Worm (Caenorhabditis elegans): ENCODE results near the gene lin-37.

DNA sequence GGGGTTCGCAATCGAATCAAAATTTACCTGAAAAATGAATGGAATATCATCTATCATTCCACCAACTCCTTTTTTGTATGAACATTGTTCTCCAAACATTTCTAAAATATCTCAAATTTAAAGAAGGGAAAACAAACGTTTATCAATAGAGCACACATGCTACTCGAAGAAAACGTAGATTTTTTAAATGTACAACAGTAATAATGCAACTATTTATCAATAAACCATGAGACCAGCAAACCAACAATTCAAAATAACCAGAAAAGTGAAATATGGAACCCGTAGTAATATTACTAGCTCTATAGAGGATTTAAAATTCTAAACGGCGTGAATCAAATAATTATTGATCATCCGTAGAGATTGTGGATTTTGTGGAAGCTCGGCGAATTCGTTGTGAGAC, 6.4 kb upstream of the lin-37 start, which contains the start of gene ZK418.6:
- TF ChIP-seq hmg-1.1 (GFP tag; IDR thresholded peaks at IDR 0.05) (no peak), pqm-1 (tag; optimal IDR thresholded peaks at IDR 0.05) (no peak), ztf-11 (tag; optimal IDR thresholded peaks at IDR 0.05) (no peak), mep-1 (tag; optimal IDR thresholded peaks at IDR 0.05) (no peak), hlh-30 (tag; optimal IDR thresholded peaks at IDR 0.05; ENCODE audit: insufficient read depth) (no peak), nhr-41 (GFP tag; IDR thresholded peaks at IDR 0.05) (no peak), D1046.2 (GFP tag; IDR thresholded peaks at IDR 0.05) (no peak)

Data from whole organism, L4 larva.